Worm (Caenorhabditis elegans): ENCODE measurements around the gene cox-18.

The cox-18 gene

DNA sequence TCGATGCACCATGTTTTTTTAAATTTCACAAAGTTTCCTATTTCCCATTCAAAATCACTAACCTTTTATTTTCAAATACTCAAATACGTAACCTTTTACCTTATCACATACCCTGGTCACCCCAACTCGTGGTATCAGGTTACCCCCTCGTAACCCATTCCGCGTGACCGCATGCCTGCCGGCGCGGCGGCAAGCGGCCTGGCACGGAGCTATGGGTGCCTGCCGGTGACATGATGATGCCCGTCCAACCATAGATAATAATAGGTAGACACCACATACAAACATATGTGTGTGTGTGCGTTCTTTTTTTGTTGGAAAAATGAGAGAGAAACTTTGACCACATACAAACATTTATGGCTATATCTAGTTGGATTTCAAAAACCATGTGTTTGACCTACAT is 31.7 kb upstream of the cox-18 start:
- TF ChIP-seq snpc-4 (tag; optimal IDR thresholded peaks at IDR 0.05): no peak
- TF ChIP-seq pha-4 (tag; optimal IDR thresholded peaks at IDR 0.05): peak; percentile 38
- no peak for TF ChIP-seq fkh-10 (GFP tag; optimal IDR thresholded peaks at IDR 0.05)
- no peak for TF ChIP-seq ceh-16 (tag; optimal IDR thresholded peaks at IDR 0.05)
- TF ChIP-seq ama-1 (optimal IDR thresholded peaks at IDR 0.05): no peak
- peak; percentile 3 for TF ChIP-seq lin-39 (tag; optimal IDR thresholded peaks at IDR 0.05)
- no peak for TF ChIP-seq nhr-11 (tag; optimal IDR thresholded peaks at IDR 0.05)
- TF ChIP-seq fos-1 (tag; optimal IDR thresholded peaks at IDR 0.05): peak; percentile 22

DNA sequence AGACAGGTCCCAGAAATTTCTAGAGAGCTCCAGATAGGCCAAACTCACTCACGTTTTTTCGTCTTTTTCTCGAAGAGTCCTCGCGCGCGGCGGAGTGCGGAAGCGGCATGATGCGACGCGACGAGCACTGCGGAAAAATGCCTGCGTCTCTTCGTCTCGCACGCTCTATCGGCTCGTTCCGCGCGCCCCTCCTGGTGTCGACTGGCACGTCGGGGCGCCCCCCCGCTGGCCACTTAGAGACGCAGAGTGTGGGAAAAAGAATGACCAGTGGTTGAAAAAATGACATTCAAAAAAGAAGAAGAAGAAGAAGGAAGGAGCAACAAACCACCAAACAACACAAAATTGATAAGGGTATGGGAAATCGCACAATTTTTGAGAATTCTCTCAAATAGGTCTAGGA is 29.8 kb upstream of the cox-18 start, which contains the start of gene znf-782:
Gene znf-782, minus strand, starts transcription at position 96 of the 400 bp plus-strand sequence.
- TF ChIP-seq nfya-1 (tag; optimal IDR thresholded peaks at IDR 0.05; ENCODE audit: insufficient read depth): peak; percentile 74
- TF ChIP-seq elt-3 (tag; optimal IDR thresholded peaks at IDR 0.05): no peak
- peak; percentile 70 for TF ChIP-seq lin-39 (tag; optimal IDR thresholded peaks at IDR 0.05)
- peak; percentile 1 for TF ChIP-seq pha-4 (tag; optimal IDR thresholded peaks at IDR 0.05)
- peak; percentile 8 for TF ChIP-seq lin-15B (tag; optimal IDR thresholded peaks at IDR 0.05)
- TF ChIP-seq nhr-76 (tag; optimal IDR thresholded peaks at IDR 0.05): no peak
- TF ChIP-seq skn-1 (tag; optimal IDR thresholded peaks at IDR 0.05): peak; percentile 1
- no peak for TF ChIP-seq nhr-23 (tag; optimal IDR thresholded peaks at IDR 0.05)
- peak; percentile 11 for TF ChIP-seq nhr-11 (tag; optimal IDR thresholded peaks at IDR 0.05)
- TF ChIP-seq egl-5 (tag; optimal IDR thresholded peaks at IDR 0.05): peak; percentile 57
- peak; percentile 31 for TF ChIP-seq elt-2 (tag; optimal IDR thresholded peaks at IDR 0.05)
- no peak for TF ChIP-seq nhr-25 (tag; optimal IDR thresholded peaks at IDR 0.05)
- peak; percentile 19 for TF ChIP-seq tbx-2 (tag; optimal IDR thresholded peaks at IDR 0.05)
- TF ChIP-seq lsy-12 (tag; optimal IDR thresholded peaks at IDR 0.05): peak; percentile 47
- peak; percentile 33 for TF ChIP-seq hmg-11 (tag; optimal IDR thresholded peaks at IDR 0.05)
- TF ChIP-seq jun-1 (tag; optimal IDR thresholded peaks at IDR 0.05): peak; percentile 21

DNA sequence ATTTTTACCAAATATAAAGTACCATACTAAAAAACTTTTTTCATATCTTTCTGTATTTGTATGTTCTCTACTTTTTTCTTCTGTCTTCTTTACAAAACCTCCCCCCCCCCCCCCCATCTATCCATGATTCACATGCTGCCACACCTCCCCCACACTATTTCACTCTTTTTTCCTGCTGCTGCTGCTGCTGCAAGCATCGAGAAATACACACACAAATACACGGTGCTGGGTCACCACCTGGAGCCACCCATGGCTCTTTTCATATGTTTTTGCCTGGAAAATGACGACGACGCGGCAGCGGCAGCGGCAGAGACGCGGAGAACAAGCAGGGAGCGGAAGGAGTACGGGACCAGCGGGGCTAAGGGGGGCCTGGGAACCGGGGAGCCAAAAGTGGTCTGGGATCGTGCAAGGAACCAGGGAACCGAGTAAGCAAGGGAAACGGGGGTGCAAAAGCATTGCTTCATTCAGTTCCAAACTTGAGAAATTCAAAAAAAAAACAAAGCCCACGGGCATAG is 28.5 kb upstream of the cox-18 start:
- TF ChIP-seq elt-1 (tag; optimal IDR thresholded peaks at IDR 0.05) (no peak), skn-1 (tag; optimal IDR thresholded peaks at IDR 0.05) (no peak), pha-4 (tag; optimal IDR thresholded peaks at IDR 0.05) (peak; percentile 17), ZK546.5 (tag; optimal IDR thresholded peaks at IDR 0.05) (no peak), tbx-2 (tag; optimal IDR thresholded peaks at IDR 0.05) (no peak), lin-39 (tag; optimal IDR thresholded peaks at IDR 0.05) (peak; percentile 35)

DNA sequence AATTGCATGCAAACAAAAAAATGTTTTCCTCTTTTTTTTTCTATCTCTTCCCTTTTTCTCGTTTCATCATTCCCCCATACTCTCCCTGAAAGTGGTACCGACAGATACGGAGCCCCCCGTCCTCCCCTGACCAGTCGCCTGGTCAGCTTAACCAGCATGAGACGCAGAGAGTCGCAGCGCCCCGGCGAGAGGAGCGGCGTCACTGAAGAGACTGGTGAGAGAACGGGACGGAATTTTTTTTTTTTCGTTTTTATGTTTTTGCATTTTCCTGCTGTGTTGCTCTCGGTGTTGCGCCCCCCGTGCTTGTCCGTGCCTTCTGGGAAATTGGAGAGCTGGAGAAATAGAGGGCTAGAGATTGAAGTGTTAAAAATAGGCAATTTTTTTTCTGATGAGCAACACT is 26.9 kb upstream of the cox-18 start:
- TF ChIP-seq aly-2 (tag; optimal IDR thresholded peaks at IDR 0.05): no peak
- peak; percentile 76 for TF ChIP-seq tbx-2 (tag; optimal IDR thresholded peaks at IDR 0.05)
- TF ChIP-seq zag-1 (tag; optimal IDR thresholded peaks at IDR 0.05): peak; percentile 65
- peak; percentile 94 for TF ChIP-seq lin-39 (tag; optimal IDR thresholded peaks at IDR 0.05)
- peak; percentile 49 for TF ChIP-seq snpc-4 (tag; optimal IDR thresholded peaks at IDR 0.05)
- TF ChIP-seq unc-39 (tag; optimal IDR thresholded peaks at IDR 0.05): no peak
- TF ChIP-seq jun-1 (tag; optimal IDR thresholded peaks at IDR 0.05): peak; percentile 81
- peak; percentile 88 for TF ChIP-seq hmg-11 (tag; optimal IDR thresholded peaks at IDR 0.05)
- TF ChIP-seq nfya-1 (tag; optimal IDR thresholded peaks at IDR 0.05; ENCODE audit: insufficient read depth): peak; percentile 95
- no peak for TF ChIP-seq fkh-2 (tag; optimal IDR thresholded peaks at IDR 0.05)
- TF ChIP-seq fkh-10 (GFP tag; optimal IDR thresholded peaks at IDR 0.05): peak; percentile 92
- peak; percentile 60 for TF ChIP-seq skn-1 (tag; optimal IDR thresholded peaks at IDR 0.05)
- TF ChIP-seq nhr-76 (tag; optimal IDR thresholded peaks at IDR 0.05): no peak
- TF ChIP-seq ceh-28 (tag; optimal IDR thresholded peaks at IDR 0.05): peak; percentile 85
- TF ChIP-seq elt-2 (tag; optimal IDR thresholded peaks at IDR 0.05): peak; percentile 55
- TF ChIP-seq sea-2 (GFP tag; optimal IDR thresholded peaks at IDR 0.05): no peak
- TF ChIP-seq egl-5 (tag; optimal IDR thresholded peaks at IDR 0.05): peak; percentile 68
- TF ChIP-seq ceh-9 (tag; optimal IDR thresholded peaks at IDR 0.05): no peak
- peak; percentile 31 for TF ChIP-seq daf-12 (tag; optimal IDR thresholded peaks at IDR 0.05)
- TF ChIP-seq nhr-11 (tag; optimal IDR thresholded peaks at IDR 0.05): peak; percentile 74
- TF ChIP-seq lin-15B (tag; optimal IDR thresholded peaks at IDR 0.05): peak; percentile 68
- peak; percentile 16 for TF ChIP-seq ztf-11 (tag; optimal IDR thresholded peaks at IDR 0.05)
- TF ChIP-seq pha-4 (tag; optimal IDR thresholded peaks at IDR 0.05): peak; percentile 97
- TF ChIP-seq mml-1 (tag; optimal IDR thresholded peaks at IDR 0.05): no peak
- TF ChIP-seq pqm-1 (tag; optimal IDR thresholded peaks at IDR 0.05): peak; percentile 79
- no peak for TF ChIP-seq lsy-12 (tag; optimal IDR thresholded peaks at IDR 0.05)
- TF ChIP-seq nhr-67 (tag; optimal IDR thresholded peaks at IDR 0.05): no peak
- TF ChIP-seq unc-62 (GFP tag; optimal IDR thresholded peaks at IDR 0.05): peak; percentile 39
- peak; percentile 78 for TF ChIP-seq R02D3.7 (tag; optimal IDR thresholded peaks at IDR 0.05)
- no peak for TF ChIP-seq elt-1 (tag; optimal IDR thresholded peaks at IDR 0.05)
- peak; percentile 15 for TF ChIP-seq nhr-23 (tag; optimal IDR thresholded peaks at IDR 0.05)
- TF ChIP-seq ceh-82 (tag; optimal IDR thresholded peaks at IDR 0.05): peak; percentile 73
- no peak for TF ChIP-seq ztf-4 (tag; optimal IDR thresholded peaks at IDR 0.05)
- no peak for TF ChIP-seq fos-1 (tag; optimal IDR thresholded peaks at IDR 0.05)
- peak; percentile 70 for TF ChIP-seq mdl-1 (tag; optimal IDR thresholded peaks at IDR 0.05)
- peak; percentile 30 for TF ChIP-seq nhr-77 (tag; optimal IDR thresholded peaks at IDR 0.05)
